Worm (Caenorhabditis elegans) whole organism, L2 larva: ENCODE measurements around the gene apb-1.

Source experiments
- C34F6.9 ChIP-seq: fragments of 150-350 bp; optimal IDR thresholded peaks from 2 replicates; lab custom pipeline; 2014; ENCODE audit warnings: missing biosample characterization, missing genetic modification characterization
- F13H6.1 ChIP-seq: sonication (generic microtip); optimal IDR thresholded peaks from 2 replicates; lab custom pipeline; 2016; ENCODE audit warnings: missing genetic modification characterization, missing compliant biosample characterization
- R02D3.7 ChIP-seq: fragments of 150-350 bp; optimal IDR thresholded peaks from 2 replicates; lab custom pipeline; 2014; ENCODE audit warnings: missing biosample characterization, missing genetic modification characterization
- Y55F3AM.14 ChIP-seq: fragments of 200-800 bp; sonication (Bioruptor generic); optimal IDR thresholded peaks from 2 replicates; lab custom pipeline; 2018; ENCODE audit warnings: mild to moderate bottlenecking, missing genetic modification characterization, missing compliant biosample characterization
- ZK546.5 ChIP-seq: sonication (generic microtip); optimal IDR thresholded peaks from 2 replicates; lab custom pipeline; 2017; ENCODE audit warnings: missing biosample characterization, missing genetic modification characterization
- aly-2 ChIP-seq: fragments of 150-350 bp; optimal IDR thresholded peaks from 2 replicates; lab custom pipeline; 2014; ENCODE audit warnings: missing biosample characterization, missing genetic modification characterization
- blmp-1 ChIP-seq: sonication (generic microtip); optimal IDR thresholded peaks from 2 replicates; lab custom pipeline; 2017; ENCODE audit warnings: missing genetic modification characterization, mild to moderate bottlenecking, missing compliant biosample characterization, antibody characterized with exemption, moderate library complexity; ENCODE audit not compliant: insufficient read depth
- ceh-16 ChIP-seq: fragments of 150-350 bp; optimal IDR thresholded peaks from 2 replicates; lab custom pipeline; 2014; ENCODE audit warnings: missing biosample characterization, missing genetic modification characterization
- ceh-82 ChIP-seq: fragments of 150-350 bp; optimal IDR thresholded peaks from 2 replicates; lab custom pipeline; 2014; ENCODE audit warnings: missing biosample characterization, missing genetic modification characterization
- crh-2 ChIP-seq: sonication (generic microtip); optimal IDR thresholded peaks from 2 replicates; lab custom pipeline; 2017; ENCODE audit warnings: missing biosample characterization, missing genetic modification characterization
- egl-27 ChIP-seq: sonication (generic microtip); optimal IDR thresholded peaks from 3 replicates; lab custom pipeline; 2017; ENCODE audit warnings: missing biosample characterization, missing genetic modification reagents, missing genetic modification characterization
- elt-1 ChIP-seq: fragments of 150-350 bp; optimal IDR thresholded peaks from 2 replicates; lab custom pipeline; 2014; ENCODE audit warnings: missing biosample characterization, missing genetic modification characterization
- elt-3 ChIP-seq: sonication (generic microtip); optimal IDR thresholded peaks from 2 replicates; lab custom pipeline; 2017; ENCODE audit warnings: missing biosample characterization, missing genetic modification characterization
- gmeb-1 ChIP-seq: fragments of 150-350 bp; optimal IDR thresholded peaks from 2 replicates; lab custom pipeline; 2014; ENCODE audit warnings: missing biosample characterization, missing genetic modification characterization
- lin-11 ChIP-seq: fragments of 150-350 bp; sonication (generic microtip); optimal IDR thresholded peaks from 2 replicates; lab custom pipeline; 2014; ENCODE audit warnings: missing biosample characterization, missing genetic modification characterization, inconsistent platforms, mixed read lengths
- lin-13 ChIP-seq: fragments of 150-350 bp; optimal IDR thresholded peaks from 2 replicates; lab custom pipeline; 2014; ENCODE audit warnings: missing biosample characterization, missing genetic modification reagents, missing genetic modification characterization
- lin-39 ChIP-seq: fragments of 150-350 bp; optimal IDR thresholded peaks from 2 replicates; lab custom pipeline; 2014; ENCODE audit warnings: missing biosample characterization, missing genetic modification reagents, missing genetic modification characterization
- lsy-2 ChIP-seq, 2 experiments: fragments of 150-350 bp in 1 of 2; sonication (generic microtip) in 1 of 2; optimal IDR thresholded peaks; 2 replicates each; lab custom pipeline; 2014 to 2017; ENCODE audit warnings: missing biosample characterization in 2 of 2, missing genetic modification characterization in 2 of 2
- mab-5 ChIP-seq: fragments of 150-350 bp; optimal IDR thresholded peaks from 2 replicates; lab custom pipeline; 2014; ENCODE audit warnings: missing biosample characterization, missing genetic modification characterization
- mbf-1 ChIP-seq: sonication (generic microtip); optimal IDR thresholded peaks from 2 replicates; lab custom pipeline; 2017; ENCODE audit warnings: missing biosample characterization, missing genetic modification characterization
- nhr-10 ChIP-seq: sonication (generic microtip); optimal IDR thresholded peaks from 2 replicates; lab custom pipeline; 2017; ENCODE audit warnings: missing biosample characterization, missing genetic modification characterization
- nhr-11 ChIP-seq: fragments of 150-350 bp; optimal IDR thresholded peaks from 2 replicates; lab custom pipeline; 2014; ENCODE audit warnings: missing biosample characterization, missing genetic modification characterization
- nhr-12 ChIP-seq: fragments of 150-350 bp; optimal IDR thresholded peaks from 2 replicates; lab custom pipeline; 2014; ENCODE audit warnings: missing biosample characterization, missing genetic modification characterization
- nhr-129 ChIP-seq: fragments of 150-350 bp; optimal IDR thresholded peaks from 2 replicates; lab custom pipeline; 2014; ENCODE audit warnings: missing biosample characterization, missing genetic modification characterization
- nhr-23 ChIP-seq: fragments of 150-350 bp; optimal IDR thresholded peaks from 2 replicates; lab custom pipeline; 2014; ENCODE audit warnings: missing biosample characterization, missing genetic modification reagents, missing genetic modification characterization
- nhr-237 ChIP-seq: fragments of 150-350 bp; optimal IDR thresholded peaks from 2 replicates; lab custom pipeline; 2014; ENCODE audit warnings: missing biosample characterization, missing genetic modification characterization
- nhr-25 ChIP-seq: fragments of 150-350 bp; sonication (generic microtip); optimal IDR thresholded peaks from 3 replicates; lab custom pipeline; 2014; ENCODE audit warnings: missing biosample characterization, missing genetic modification characterization
- nhr-6 ChIP-seq: fragments of 150-350 bp; optimal IDR thresholded peaks from 2 replicates; lab custom pipeline; 2014; ENCODE audit warnings: missing biosample characterization, missing genetic modification characterization
- nhr-77 ChIP-seq: fragments of 150-350 bp; optimal IDR thresholded peaks from 2 replicates; lab custom pipeline; 2014; ENCODE audit warnings: missing biosample characterization, missing genetic modification characterization
- peb-1 ChIP-seq: fragments of 150-350 bp; optimal IDR thresholded peaks from 2 replicates; lab custom pipeline; 2014; ENCODE audit warnings: missing biosample characterization, missing genetic modification characterization
- sem-4 ChIP-seq: fragments of 150-350 bp; optimal IDR thresholded peaks from 2 replicates; lab custom pipeline; 2014; ENCODE audit warnings: missing biosample characterization, missing genetic modification reagents, missing genetic modification characterization
- skn-1 ChIP-seq: sonication (generic microtip); optimal IDR thresholded peaks from 2 replicates; lab custom pipeline; 2017; ENCODE audit warnings: missing biosample characterization, missing genetic modification characterization
- sma-3 ChIP-seq: sonication (generic microtip); optimal IDR thresholded peaks from 2 replicates; lab custom pipeline; 2016; ENCODE audit warnings: missing genetic modification reagents, missing genetic modification characterization, missing compliant biosample characterization
- sma-9 ChIP-seq, 2 experiments: fragments of 150-350 bp in 1 of 2; sonication (generic microtip) in 1 of 2; optimal IDR thresholded peaks; 2 replicates each; lab custom pipeline; 2014 to 2016; ENCODE audit warnings: missing genetic modification characterization in 2 of 2, mild to moderate bottlenecking in 1 of 2, missing biosample characterization in 1 of 2, missing compliant biosample characterization in 1 of 2, missing genetic modification reagents in 1 of 2, moderate library complexity in 1 of 2
- unc-39 ChIP-seq: fragments of 150-350 bp; optimal IDR thresholded peaks from 2 replicates; lab custom pipeline; 2014; ENCODE audit warnings: missing biosample characterization, missing genetic modification characterization
- unc-55 ChIP-seq: fragments of 150-350 bp; sonication (generic microtip); optimal IDR thresholded peaks from 3 replicates; lab custom pipeline; 2014; ENCODE audit warnings: missing biosample characterization, missing genetic modification reagents, missing genetic modification characterization
- zag-1 ChIP-seq: fragments of 150-350 bp; optimal IDR thresholded peaks from 2 replicates; lab custom pipeline; 2014; ENCODE audit warnings: missing biosample characterization, missing genetic modification characterization
- ztf-1 ChIP-seq: fragments of 200-800 bp; sonication (Bioruptor generic); conservative IDR thresholded peaks from 2 replicates; pipeline ENCODE4 v1.3.6; 2022; ENCODE audit warnings: missing genetic modification characterization, missing compliant biosample characterization
- ztf-11 ChIP-seq: sonication (generic microtip); optimal IDR thresholded peaks from 2 replicates; lab custom pipeline; 2017; ENCODE audit warnings: missing biosample characterization, missing genetic modification characterization
- ztf-4 ChIP-seq: fragments of 150-350 bp; optimal IDR thresholded peaks from 2 replicates; lab custom pipeline; 2014; ENCODE audit warnings: missing biosample characterization, missing genetic modification characterization

Gene apb-1

DNA sequence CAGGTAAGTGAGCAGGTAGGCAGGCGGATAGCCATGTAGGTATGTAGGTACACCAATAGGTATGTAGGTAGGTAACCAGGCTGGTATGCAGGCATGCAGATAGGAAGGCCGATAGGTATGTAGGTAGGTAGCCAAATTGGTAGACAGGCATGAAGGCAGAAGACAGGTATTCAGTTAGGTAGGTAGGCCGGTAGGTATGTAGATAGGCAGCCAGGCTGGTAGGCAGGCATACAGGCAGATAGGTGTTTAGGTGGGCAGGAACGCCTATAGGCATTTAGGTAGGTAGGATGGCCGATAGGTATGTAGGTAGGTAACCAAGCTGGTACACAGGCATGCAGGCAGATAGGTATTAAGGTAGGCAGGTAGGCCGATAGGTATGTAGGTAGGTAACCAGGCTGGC lies 36.1 kb downstream of the apb-1 start:
- TF ChIP-seq ztf-1, result no peak
- no peak for TF ChIP-seq nhr-23
- no peak for TF ChIP-seq nhr-77 (tag; lab: Kevin White, UChicago)
- TF ChIP-seq R02D3.7 (tag; lab: Kevin White, UChicago), result no peak
- no peak for TF ChIP-seq Y55F3AM.14 (GFP tag; lab: Kevin White, UChicago)
- TF ChIP-seq mab-5, result no peak
- no peak for TF ChIP-seq nhr-6 (tag; lab: Kevin White, UChicago)
- TF ChIP-seq nhr-12 (tag; lab: Kevin White, UChicago), result no peak
- TF ChIP-seq lin-13 (GFP tag; lab: Kevin White, UChicago), result no peak
- TF ChIP-seq mbf-1, result no peak
- TF ChIP-seq lin-11 (tag; lab: Kevin White, UChicago), result no peak
- TF ChIP-seq elt-3 (tag; lab: Kevin White, UChicago), result no peak
- TF ChIP-seq zag-1, result no peak
- TF ChIP-seq ceh-16 (tag; lab: Kevin White, UChicago), result no peak
- TF ChIP-seq lin-39 (tag; lab: Kevin White, UChicago), result no peak
- no peak for TF ChIP-seq crh-2 (tag; lab: Kevin White, UChicago)
- no peak for TF ChIP-seq nhr-129 (tag; lab: Kevin White, UChicago)
- no peak for TF ChIP-seq nhr-10 (tag; lab: Kevin White, UChicago)
- TF ChIP-seq, all 48 proteins: peak for 0

DNA sequence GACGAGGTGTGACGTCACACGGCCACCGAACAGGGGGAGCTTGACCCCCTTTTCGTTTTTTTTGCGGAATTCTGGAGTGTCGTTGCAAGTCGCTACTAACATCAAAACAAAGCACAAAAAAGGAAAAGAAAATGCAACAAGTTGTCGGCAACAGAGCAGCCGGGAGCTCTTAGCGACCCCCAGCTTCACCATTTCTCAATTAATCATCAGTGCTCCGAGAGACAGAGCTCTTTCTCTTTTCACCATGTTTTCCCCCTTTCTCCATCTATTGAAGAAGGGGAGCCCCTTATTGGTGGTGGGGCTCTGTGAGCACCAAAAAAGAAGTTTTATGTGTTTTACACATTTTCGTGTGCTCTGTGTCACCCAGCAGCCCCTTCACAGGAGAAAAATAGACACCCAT lies 43.3 kb downstream of the apb-1 start:
- TF ChIP-seq mab-5 (no peak), F13H6.1 (no peak), unc-39 (tag; lab: Kevin White, UChicago) (no peak), gmeb-1 (tag; lab: Kevin White, UChicago) (no peak), nhr-10 (tag; lab: Kevin White, UChicago) (no peak), zag-1 (no peak), unc-55 (no peak), ceh-82 (tag; lab: Kevin White, UChicago) (no peak), lsy-2 (tag; optimal IDR thresholded peaks at IDR 0.05; lab: Kevin White, UChicago) (no peak), elt-3 (tag; lab: Kevin White, UChicago) (no peak), lin-39 (tag; lab: Kevin White, UChicago) (no peak), nhr-237 (tag; lab: Kevin White, UChicago) (no peak), lin-11 (tag; lab: Kevin White, UChicago) (no peak), nhr-25 (tag; lab: Kevin White, UChicago) (no peak), sma-9 (GFP tag; optimal IDR thresholded peaks at IDR 0.05; lab: Kevin White, UChicago) (no peak), sma-9 (tag; optimal IDR thresholded peaks at IDR 0.05; lab: Kevin White, UChicago) (no peak), ZK546.5 (tag; lab: Kevin White, UChicago) (no peak), peb-1 (tag; lab: Kevin White, UChicago) (no peak)

DNA sequence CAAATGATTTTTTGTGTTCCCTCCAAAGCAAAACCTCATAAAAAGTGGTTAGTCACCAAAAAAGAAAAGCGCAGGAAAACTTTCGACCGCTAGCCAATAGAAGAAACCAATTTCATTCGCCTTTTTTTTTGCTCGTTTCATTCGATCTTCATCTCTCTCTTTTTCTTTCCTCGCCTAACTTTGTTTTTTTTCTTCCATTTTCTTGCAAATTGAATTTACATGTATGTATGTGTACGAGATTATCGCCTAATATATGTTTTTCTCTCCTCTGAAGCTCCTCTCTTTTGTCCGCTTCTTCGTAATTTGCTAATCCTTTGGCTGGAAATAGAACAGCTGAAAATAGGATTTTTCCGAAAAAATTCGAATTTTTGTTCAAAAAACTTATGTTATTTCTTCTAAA lies 44.5 kb downstream of the apb-1 start:
- TF ChIP-seq nhr-25 (tag; lab: Kevin White, UChicago), result no peak
- TF ChIP-seq mbf-1, result no peak
- no peak for TF ChIP-seq nhr-129 (tag; lab: Kevin White, UChicago)
- no peak for TF ChIP-seq elt-1 (tag; lab: Kevin White, UChicago)
- peak; percentile 33 for TF ChIP-seq C34F6.9 (tag; lab: Kevin White, UChicago)
- TF ChIP-seq, all 48 proteins: peak for 1

DNA sequence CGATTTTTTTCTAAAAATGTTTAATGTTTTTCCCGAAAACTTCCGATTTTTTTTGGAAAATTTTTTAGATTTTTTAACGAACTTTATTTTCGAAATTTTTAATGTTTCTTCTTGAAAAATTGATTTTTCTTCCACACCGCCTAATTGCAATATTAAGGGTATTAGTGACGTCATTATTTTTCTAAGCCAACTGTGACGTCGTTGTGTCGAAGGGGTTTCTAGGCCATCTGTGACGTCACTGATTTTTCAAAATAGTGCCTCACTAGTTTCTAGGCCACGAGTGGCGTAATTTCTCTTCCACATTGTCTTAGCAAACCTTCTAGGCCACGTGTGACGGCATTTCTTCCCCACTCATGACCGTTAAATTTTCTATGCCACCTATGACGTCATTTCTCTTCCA lies 44.9 kb downstream of the apb-1 start:
- no peak for TF ChIP-seq nhr-11
- TF ChIP-seq nhr-129 (tag; lab: Kevin White, UChicago), result no peak
- TF ChIP-seq nhr-237 (tag; lab: Kevin White, UChicago), result no peak
- no peak for TF ChIP-seq blmp-1 (tag; lab: Kevin White, UChicago)
- no peak for TF ChIP-seq nhr-25 (tag; lab: Kevin White, UChicago)
- no peak for TF ChIP-seq mab-5
- no peak for TF ChIP-seq ZK546.5 (tag; lab: Kevin White, UChicago)
- no peak for TF ChIP-seq elt-3 (tag; lab: Kevin White, UChicago)
- TF ChIP-seq skn-1 (tag; lab: Kevin White, UChicago), result no peak
- TF ChIP-seq lsy-2 (tag; optimal IDR thresholded peaks at IDR 0.05; lab: Kevin White, UChicago), result no peak

DNA sequence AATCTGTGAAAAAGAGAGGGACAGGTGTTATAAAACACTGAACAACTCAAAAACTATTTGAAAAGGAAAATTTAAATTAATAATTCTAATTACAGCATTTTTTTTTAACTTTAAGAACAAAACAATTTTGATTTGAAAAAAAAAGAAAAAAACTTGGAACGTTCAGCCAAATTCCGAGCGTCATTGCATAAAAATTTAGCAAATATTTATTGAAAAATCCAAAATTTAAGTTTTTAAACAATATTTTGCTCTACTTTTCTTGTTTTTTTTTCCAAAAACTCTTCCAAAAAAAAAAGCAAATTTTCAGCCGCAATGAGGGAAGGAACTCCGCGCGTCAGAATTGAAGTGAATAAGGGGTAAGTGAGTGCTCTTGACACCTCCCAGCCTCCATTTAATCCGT lies 47.2 kb downstream of the apb-1 start, which contains the start of gene feh-1:
Gene feh-1, plus strand, starts transcription at position 301 of the 400 bp plus-strand sequence.
- TF ChIP-seq ztf-11, result no peak
- no peak for TF ChIP-seq egl-27 (tag; lab: Kevin White, UChicago)
- TF ChIP-seq peb-1 (tag; lab: Kevin White, UChicago), result no peak
- no peak for TF ChIP-seq ztf-4 (tag; lab: Kevin White, UChicago)
- no peak for TF ChIP-seq sma-3 (GFP tag; lab: Kevin White, UChicago)
- TF ChIP-seq nhr-10 (tag; lab: Kevin White, UChicago), result no peak
- TF ChIP-seq ztf-1, result no peak
- TF ChIP-seq nhr-12 (tag; lab: Kevin White, UChicago), result no peak
- no peak for TF ChIP-seq nhr-11
- TF ChIP-seq lsy-2 (tag; optimal IDR thresholded peaks at IDR 0.05; lab: Kevin White, UChicago), result no peak
- TF ChIP-seq aly-2, result no peak
- TF ChIP-seq sem-4 (tag; lab: Kevin White, UChicago), result no peak
